Worm (Caenorhabditis elegans): Measurements from ENCODE around the gene F42A10.7.
A peak's percentile ranks its signal among the peaks of the same experiment; 100 is the strongest.
"Not testable (repeated sequence)": the region's sequence is repeated elsewhere in the genome, so short reads cannot be mapped to it uniquely, and the experiment has no call there.

The F42A10.7 gene

DNA sequence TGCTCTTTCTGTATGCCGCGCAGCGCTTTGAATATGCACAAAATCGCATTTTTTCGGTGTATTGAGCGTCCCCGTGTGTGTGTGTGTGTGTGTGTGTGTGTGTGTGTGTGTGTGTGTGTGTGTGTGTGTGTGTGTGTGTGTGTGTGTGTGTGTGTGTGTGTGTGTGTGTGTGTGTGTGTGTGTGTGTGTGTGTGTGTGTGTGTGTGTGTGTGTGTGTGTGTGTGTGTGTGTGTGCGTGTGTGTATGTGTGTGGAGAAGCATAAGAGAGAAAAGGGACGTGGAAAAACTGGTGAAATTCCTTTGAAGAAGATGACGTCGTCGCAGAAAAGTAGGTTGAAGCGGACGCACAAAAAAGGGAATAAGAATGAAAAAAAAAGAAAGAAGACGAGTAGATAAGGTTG is 45.1 kb downstream of the F42A10.7 start (continued):
- peak; percentile 57; the same call in 1 of the 2 replicates for TF ChIP-seq pha-4 (GFP tag; IDR thresholded peaks at IDR 0.05)
- not testable (repeated sequence) for TF ChIP-seq pha-4 (tag; optimal IDR thresholded peaks at IDR 0.05)
- TF ChIP-seq dmd-6 (GFP tag; IDR thresholded peaks at IDR 0.05) = peak; percentile 49
- peak; percentile 72 for TF ChIP-seq hmg-1.1 (GFP tag; IDR thresholded peaks at IDR 0.05)
- peak; percentile 10 for TF ChIP-seq F10B5.3 (tag; optimal IDR thresholded peaks at IDR 0.05)
- TF ChIP-seq T26A8.4 (GFP tag; IDR thresholded peaks at IDR 0.05) = 0 out of 2 replicates have a peak, but pooled peaks have one; percentile 18
- peak; percentile 84 for TF ChIP-seq dve-1 (tag; optimal IDR thresholded peaks at IDR 0.05; ENCODE audit: insufficient read depth)
- TF ChIP-seq dmd-8 (GFP tag; IDR thresholded peaks at IDR 0.05) = peak; percentile 40; the same call in 1 of the 2 replicates
- peak; percentile 90 for TF ChIP-seq rbr-2 (tag; optimal IDR thresholded peaks at IDR 0.05)

- TF ChIP-seq egl-43 (GFP tag; IDR thresholded peaks at IDR 0.05) (no peak), nhr-28 (tag; optimal IDR thresholded peaks at IDR 0.05) (peak; percentile 29), nhr-48 (tag; optimal IDR thresholded peaks at IDR 0.05) (peak; percentile 7), unc-62 (GFP tag; optimal IDR thresholded peaks at IDR 0.05 in 1 of 2) (peak in 1 of 2 experiments; percentile 36), unc-62 (tag; optimal IDR thresholded peaks at IDR 0.05) (no peak), dmd-6 (GFP tag; IDR thresholded peaks at IDR 0.05) (peak; percentile 16; the same call in 1 of the 2 replicates), hlh-11 (tag; optimal IDR thresholded peaks at IDR 0.05) (no peak), hmg-1.1 (GFP tag; IDR thresholded peaks at IDR 0.05) (no peak), fos-1 (tag; optimal IDR thresholded peaks at IDR 0.05) (no peak)
Measured at ce11 chrIII:6132068-6132467, 46.4 kb downstream of the F42A10.7 start.
